Worm (Caenorhabditis elegans) whole organism, young adult: Measurements from ENCODE around the gene srz-102.

Experiments used
- B0035.1 ChIP-seq: sonication (generic microtip); optimal IDR thresholded peaks from 2 replicates; lab custom pipeline; 2016; ENCODE audit warnings: missing genetic modification characterization, mild to moderate bottlenecking, missing compliant biosample characterization, missing genotype, missing genetic modification reagents
- B0261.1 ChIP-seq: sonication (generic microtip); optimal IDR thresholded peaks from 2 replicates; lab custom pipeline; 2016; ENCODE audit warnings: mild to moderate bottlenecking, missing genetic modification characterization, moderate library complexity, missing compliant biosample characterization
- D2030.7 ChIP-seq: fragments of 200-800 bp; sonication (Bioruptor generic); IDR thresholded peaks from 2 replicates; pipeline ENCODE4 v1.3.6; 2022; ENCODE audit warnings: missing genetic modification reagents, missing genetic modification characterization, missing compliant biosample characterization
- F22D6.2 ChIP-seq: sonication (generic microtip); optimal IDR thresholded peaks from 2 replicates; lab custom pipeline; 2016; ENCODE audit warnings: mild to moderate bottlenecking, missing genetic modification characterization, missing compliant biosample characterization
- F49E8.2 ChIP-seq: sonication (generic microtip); optimal IDR thresholded peaks from 3 replicates; lab custom pipeline; 2017; ENCODE audit warnings: missing genetic modification characterization, mild to moderate bottlenecking, missing compliant biosample characterization, antibody characterized with exemption, moderate library complexity; ENCODE audit not compliant: insufficient read depth
- F57A8.1 ChIP-seq: fragments of 200-800 bp; sonication (Bioruptor generic); optimal IDR thresholded peaks from 2 replicates; lab custom pipeline; 2018; ENCODE audit warnings: mild to moderate bottlenecking, missing genetic modification characterization, moderate library complexity, missing compliant biosample characterization
- Y53F4B.3 ChIP-seq: fragments of 200-800 bp; sonication (Bioruptor generic); IDR thresholded peaks from 2 replicates; pipeline ENCODE4 v1.3.6; 2022; ENCODE audit warnings: missing genetic modification reagents, missing genetic modification characterization, missing compliant biosample characterization
- Y53G8AR.9 ChIP-seq: fragments of 200-800 bp; sonication (Bioruptor generic); conservative IDR thresholded peaks from 2 replicates; pipeline ENCODE4 v1.3.6; 2022; ENCODE audit warnings: missing genetic modification reagents, missing genetic modification characterization, missing compliant biosample characterization
- Y56A3A.18 ChIP-seq: fragments of 200-800 bp; sonication (Bioruptor generic); IDR thresholded peaks from 2 replicates; pipeline ENCODE4 v1.3.6; 2022; ENCODE audit warnings: missing genetic modification reagents, missing genetic modification characterization, missing compliant biosample characterization
- Y79H2A.3 ChIP-seq: fragments of 200-800 bp; sonication (Bioruptor generic); conservative IDR thresholded peaks from 2 replicates; pipeline ENCODE4 v1.3.6; 2022; ENCODE audit warnings: missing genetic modification reagents, missing genetic modification characterization, missing compliant biosample characterization
- bed-2 ChIP-seq: fragments of 200-800 bp; sonication (Bioruptor generic); IDR thresholded peaks from 2 replicates; pipeline ENCODE4 v1.3.6; 2022; ENCODE audit warnings: missing genetic modification reagents, missing genetic modification characterization, missing compliant biosample characterization
- cebp-1 ChIP-seq, 2 experiments: fragments of 200-800 bp in 1 of 2; sonication (Bioruptor generic) in 1 of 2; sonication (generic microtip) in 1 of 2; IDR thresholded peaks in 1 of 2; optimal IDR thresholded peaks in 1 of 2; 2 replicates each; pipeline versions ENCODE4 v1.3.6 to Lab custom; 2017 to 2022; ENCODE audit warnings: missing compliant biosample characterization in 2 of 2, missing genetic modification characterization in 2 of 2, mild to moderate bottlenecking in 1 of 2, missing genetic modification reagents in 1 of 2, moderate library complexity in 1 of 2
- cebp-2 ChIP-seq: fragments of 200-800 bp; sonication (Bioruptor generic); IDR thresholded peaks from 2 replicates; pipeline ENCODE4 v1.3.6; 2022; ENCODE audit warnings: missing genetic modification characterization, missing compliant biosample characterization
- ceh-58 ChIP-seq: fragments of 200-800 bp; sonication (Bioruptor generic); IDR thresholded peaks from 2 replicates; pipeline ENCODE4 v1.3.6; 2022; ENCODE audit warnings: missing genetic modification characterization, missing compliant biosample characterization
- dox-1 ChIP-seq: fragments of 200-800 bp; sonication (Bioruptor generic); IDR thresholded peaks from 2 replicates; pipeline ENCODE4 v1.3.6; 2022; ENCODE audit warnings: missing genetic modification reagents, missing genetic modification characterization, missing compliant biosample characterization
- dpl-1 ChIP-seq: fragments of 150-350 bp; optimal IDR thresholded peaks from 2 replicates; lab custom pipeline; 2014; ENCODE audit warnings: missing biosample characterization, missing genetic modification reagents, missing genetic modification characterization
- efl-1 ChIP-seq: fragments of 150-350 bp; optimal IDR thresholded peaks from 2 replicates; lab custom pipeline; 2014; ENCODE audit warnings: missing biosample characterization, missing genetic modification reagents, missing genetic modification characterization
- egl-18 ChIP-seq: fragments of 200-800 bp; sonication (Bioruptor generic); IDR thresholded peaks from 2 replicates; pipeline ENCODE4 v1.3.6; 2022; ENCODE audit warnings: missing genetic modification reagents, missing genetic modification characterization, missing compliant biosample characterization
- ekl-4 ChIP-seq: fragments of 200-800 bp; sonication (Bioruptor generic); IDR thresholded peaks from 2 replicates; pipeline ENCODE4 v1.3.6; 2022; ENCODE audit warnings: missing genetic modification reagents, missing genetic modification characterization, missing compliant biosample characterization
- him-1 ChIP-seq: sonication (generic microtip); optimal IDR thresholded peaks from 2 replicates; lab custom pipeline; 2016; ENCODE audit warnings: missing genotype, missing genetic modification reagents, missing genetic modification characterization, missing compliant biosample characterization
- hmg-1.2 ChIP-seq: fragments of 200-800 bp; sonication (Bioruptor generic); IDR thresholded peaks from 2 replicates; pipeline ENCODE4 v1.3.6; 2022; ENCODE audit warnings: missing genetic modification reagents, missing genetic modification characterization, missing compliant biosample characterization
- hmg-20 ChIP-seq: fragments of 200-800 bp; sonication (Bioruptor generic); IDR thresholded peaks from 2 replicates; pipeline ENCODE4 v1.3.6; 2022; ENCODE audit warnings: missing genetic modification reagents, missing genetic modification characterization, missing compliant biosample characterization
- hsf-1 ChIP-seq: fragments of 200-800 bp; sonication (Bioruptor generic); IDR thresholded peaks from 2 replicates; pipeline ENCODE4 v1.3.6; 2022; ENCODE audit warnings: missing genetic modification reagents, missing genetic modification characterization, missing compliant biosample characterization
- lag-1 ChIP-seq: fragments of 200-800 bp; sonication (Bioruptor generic); IDR thresholded peaks from 2 replicates; pipeline ENCODE4 v1.3.6; 2022; ENCODE audit warnings: missing genetic modification reagents, missing genetic modification characterization, missing compliant biosample characterization
- let-526 ChIP-seq: fragments of 200-800 bp; sonication (Bioruptor generic); IDR thresholded peaks from 2 replicates; pipeline ENCODE4 v1.3.6; 2022; ENCODE audit warnings: missing genetic modification reagents, missing genetic modification characterization, missing compliant biosample characterization
- lin-40 ChIP-seq: sonication (generic microtip); optimal IDR thresholded peaks from 2 replicates; lab custom pipeline; 2016; ENCODE audit warnings: missing genetic modification characterization, mild to moderate bottlenecking, missing compliant biosample characterization, missing genotype, missing genetic modification reagents
- madf-10 ChIP-seq: sonication (generic microtip); optimal IDR thresholded peaks from 2 replicates; lab custom pipeline; 2016; ENCODE audit warnings: mild to moderate bottlenecking, missing genetic modification characterization, missing compliant biosample characterization
- mcd-1 ChIP-seq: fragments of 200-800 bp; sonication (Bioruptor generic); IDR thresholded peaks from 2 replicates; pipeline ENCODE4 v1.3.6; 2022; ENCODE audit warnings: missing genetic modification reagents, missing genetic modification characterization, missing compliant biosample characterization
- mes-4 ChIP-seq: sonication (generic microtip); optimal IDR thresholded peaks from 2 replicates; lab custom pipeline; 2016; ENCODE audit warnings: missing genotype, missing genetic modification characterization, missing compliant biosample characterization
- nhr-27 ChIP-seq: fragments of 200-800 bp; sonication (Bioruptor generic); optimal IDR thresholded peaks from 2 replicates; lab custom pipeline; 2018; ENCODE audit warnings: mild to moderate bottlenecking, missing genetic modification characterization, moderate library complexity, missing compliant biosample characterization
- nhr-90 ChIP-seq: sonication (generic microtip); optimal IDR thresholded peaks from 2 replicates; lab custom pipeline; 2016; ENCODE audit warnings: missing genotype, mild to moderate bottlenecking, missing genetic modification characterization, missing compliant biosample characterization
- pbrm-1 ChIP-seq: fragments of 200-800 bp; sonication (Bioruptor generic); IDR thresholded peaks from 2 replicates; pipeline ENCODE4 v1.3.6; 2022; ENCODE audit warnings: missing genetic modification reagents, missing genetic modification characterization, missing compliant biosample characterization
- rcor-1 ChIP-seq: fragments of 200-800 bp; sonication (Bioruptor generic); IDR thresholded peaks from 2 replicates; pipeline ENCODE4 v1.3.6; 2022; ENCODE audit warnings: missing genetic modification reagents, missing genetic modification characterization, missing compliant biosample characterization
- rpc-1 ChIP-seq, 2 experiments: fragments of 150-350 bp in 1 of 2; sonication (generic microtip) in 1 of 2; optimal IDR thresholded peaks; 2 replicates each; lab custom pipeline; 2014 to 2018; ENCODE audit warnings: missing biosample characterization in 1 of 2, missing genetic modification characterization in 1 of 2, missing genetic modification reagents in 1 of 2, missing genotype in 1 of 2
- sea-2 ChIP-seq: fragments of 200-800 bp; sonication (Bioruptor generic); IDR thresholded peaks from 2 replicates; pipeline ENCODE4 v1.3.6; 2022; ENCODE audit warnings: missing genetic modification characterization, missing compliant biosample characterization
- snpc-4 ChIP-seq, 5 experiments: fragments of 150-350 bp in 1 of 5; sonication (generic microtip) in 4 of 5; optimal IDR thresholded peaks; 2 replicates each; lab custom pipeline; 2014 to 2018; ENCODE audit warnings: missing genetic modification characterization in 5 of 5, missing biosample characterization in 3 of 5, antibody characterized with exemption in 2 of 5, mild to moderate bottlenecking in 2 of 5, missing compliant biosample characterization in 2 of 5, missing genotype in 2 of 5, moderate library complexity in 2 of 5, missing genetic modification reagents in 1 of 5
- somi-1 ChIP-seq: fragments of 200-800 bp; sonication (Bioruptor generic); optimal IDR thresholded peaks from 2 replicates; lab custom pipeline; 2018; ENCODE audit warnings: mild to moderate bottlenecking, missing genetic modification characterization, missing compliant biosample characterization
- tbp1 ChIP-seq: fragments of 200-800 bp; sonication (Bioruptor generic); optimal IDR thresholded peaks from 2 replicates; lab custom pipeline; 2018; ENCODE audit warnings: mild to moderate bottlenecking, missing genetic modification characterization, missing compliant biosample characterization
- tbx-9 ChIP-seq: sonication (generic microtip); optimal IDR thresholded peaks from 2 replicates; lab custom pipeline; 2016; ENCODE audit warnings: borderline replicate concordance, missing genetic modification characterization, inconsistent platforms, missing compliant biosample characterization
- unc-130 ChIP-seq: sonication (generic microtip); optimal IDR thresholded peaks from 2 replicates; lab custom pipeline; 2016; ENCODE audit warnings: missing genetic modification reagents, missing genetic modification characterization, missing compliant biosample characterization
- zfh-2 ChIP-seq: fragments of 200-800 bp; sonication (Bioruptor generic); conservative IDR thresholded peaks from 2 replicates; pipeline ENCODE4 v1.3.6; 2022; ENCODE audit warnings: missing genetic modification reagents, missing genetic modification characterization, missing compliant biosample characterization
- ztf-26 ChIP-seq: sonication (generic microtip); optimal IDR thresholded peaks from 2 replicates; lab custom pipeline; 2017; ENCODE audit warnings: missing genetic modification characterization, missing compliant biosample characterization

The srz-102 gene

DNA sequence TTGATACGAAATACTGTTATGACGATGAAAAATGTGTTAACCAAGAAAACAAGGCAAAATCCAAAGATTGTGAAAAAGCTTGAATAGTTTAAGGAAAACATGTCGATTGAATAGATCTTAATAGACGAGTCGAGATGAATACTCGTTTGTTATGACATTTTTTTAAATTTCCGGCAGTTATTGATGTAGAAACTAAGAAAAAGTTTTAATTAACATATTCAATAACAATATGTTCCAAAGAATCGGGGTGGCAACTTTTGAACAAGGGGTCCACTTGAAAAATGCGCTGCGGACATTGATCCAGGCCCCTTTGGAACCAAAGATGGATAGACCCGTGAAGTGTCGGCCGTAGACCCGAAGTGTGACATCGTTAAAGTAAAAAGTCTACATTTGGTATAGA, 16.1 kb upstream of the srz-102 start, which contains the start of gene str-61:
Gene str-61 (minus strand): TSS at position 101 of the 400 bp plus-strand sequence.
- TF ChIP-seq F49E8.2 (no peak), dpl-1 (GFP tag; lab: Kevin White, UChicago) (no peak), F22D6.2 (tag; lab: Kevin White, UChicago) (no peak), Y79H2A.3 (GFP tag; lab: Robert Waterston, UW) (no peak), efl-1 (no peak), cebp-1 (GFP tag; IDR thresholded peaks at IDR 0.05; lab: Robert Waterston, UW) (no peak), cebp-1 (tag; optimal IDR thresholded peaks at IDR 0.05; lab: Kevin White, UChicago) (no peak), mes-4 (no peak), dox-1 (GFP tag; lab: Robert Waterston, UW) (no peak), ceh-58 (GFP tag; lab: Robert Waterston, UW) (no peak), ekl-4 (GFP tag; lab: Robert Waterston, UW) (no peak), B0261.1 (tag; lab: Kevin White, UChicago) (no peak)

DNA sequence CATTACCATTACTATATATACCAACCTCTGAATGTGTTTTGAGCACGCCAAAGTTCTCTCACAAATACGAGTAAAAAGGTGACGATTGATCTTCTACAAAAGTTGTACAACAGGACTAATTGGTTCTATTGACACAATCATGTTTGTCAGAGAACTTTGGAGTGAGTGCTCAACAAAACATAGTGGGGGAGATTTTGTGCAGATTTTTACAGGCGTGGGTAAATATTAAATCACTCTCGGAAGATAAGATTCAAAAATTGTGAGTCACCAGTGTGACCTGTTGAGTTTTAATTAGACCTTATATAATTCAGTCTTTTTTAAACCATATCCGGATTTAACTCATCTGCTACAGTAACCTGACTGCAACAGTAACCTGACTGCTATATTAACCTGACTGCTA, 15.1 kb upstream of the srz-102 start, which contains the start of gene F14F8.8:
Gene F14F8.8 (minus strand): TSS at position 101 of the 400 bp plus-strand sequence.
- no peak for TF ChIP-seq rcor-1
- no peak for TF ChIP-seq snpc-4 (GFP tag; optimal IDR thresholded peaks at IDR 0.05; lab: Kevin White, UChicago)
- TF ChIP-seq snpc-4 (tag; optimal IDR thresholded peaks at IDR 0.05; lab: Kevin White, UChicago): no peak
- no peak for TF ChIP-seq D2030.7
- no peak for TF ChIP-seq hsf-1 (GFP tag; lab: Robert Waterston, UW)
- TF ChIP-seq lag-1 (GFP tag; lab: Robert Waterston, UW): no peak
- TF ChIP-seq cebp-2 (GFP tag; lab: Robert Waterston, UW): no peak
- TF ChIP-seq, all 124 proteins: peak for 0

DNA sequence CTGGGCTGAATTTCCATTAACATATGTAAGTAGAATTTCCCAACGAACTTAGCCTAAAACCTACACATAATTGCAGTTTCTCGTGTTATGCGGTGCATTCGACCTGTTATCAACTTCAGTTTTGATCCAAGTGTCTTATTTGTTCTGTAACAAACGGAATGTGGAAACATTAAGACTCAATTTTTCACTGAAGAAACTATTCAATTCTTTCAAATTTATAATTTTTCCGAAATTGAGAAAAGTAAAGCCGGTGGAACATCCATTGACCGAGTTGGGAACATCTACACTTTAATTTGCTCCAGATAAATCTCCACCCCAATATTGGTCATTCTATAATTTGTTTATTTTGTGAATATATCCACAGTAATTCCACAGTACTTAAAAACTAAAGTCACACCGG, 12.9 kb upstream of the srz-102 start:
- TF ChIP-seq sea-2 (GFP tag; lab: Robert Waterston, UW) (no peak), pbrm-1 (GFP tag; lab: Robert Waterston, UW) (no peak), B0035.1 (tag; lab: Kevin White, UChicago) (no peak), mes-4 (no peak), nhr-90 (tag; lab: Kevin White, UChicago) (no peak), F57A8.1 (GFP tag; lab: Kevin White, UChicago) (no peak), D2030.7 (no peak), rpc-1 (optimal IDR thresholded peaks at IDR 0.05; lab: Kevin White, UChicago) (no peak), rpc-1 (tag; optimal IDR thresholded peaks at IDR 0.05; lab: Kevin White, UChicago) (no peak), Y56A3A.18 (no peak), him-1 (tag; lab: Kevin White, UChicago) (no peak), somi-1 (GFP tag; lab: Kevin White, UChicago) (no peak), hmg-20 (no peak), nhr-27 (tag; lab: Kevin White, UChicago) (no peak), madf-10 (no peak), mcd-1 (no peak), ztf-26 (tag; lab: Kevin White, UChicago) (no peak), tbp1 (GFP tag; lab: Kevin White, UChicago) (no peak), Y53G8AR.9 (GFP tag; lab: Robert Waterston, UW) (no peak)

DNA sequence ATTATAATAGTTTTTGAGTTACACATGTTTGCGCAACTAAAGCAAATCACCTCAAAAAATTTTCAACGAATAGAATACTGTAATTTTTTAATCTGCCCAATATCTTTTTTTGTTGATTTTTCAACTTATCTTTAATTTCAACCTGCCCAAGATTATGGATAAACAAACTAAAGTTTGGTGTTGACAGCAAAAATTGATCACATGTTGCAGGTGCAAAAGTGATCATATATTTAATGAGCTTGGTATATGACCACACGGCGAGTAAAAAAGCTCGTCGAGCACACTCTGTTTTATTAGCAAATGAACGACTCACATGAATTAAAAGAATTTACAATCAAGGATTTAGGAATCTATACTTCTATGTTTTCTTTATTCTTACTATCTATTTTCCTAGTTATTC, 11.8 kb upstream of the srz-102 start, which contains the start of gene srz-1:
Gene srz-1 (plus strand): TSS at position 301 of the 400 bp plus-strand sequence.
- TF ChIP-seq egl-18 (no peak), zfh-2 (GFP tag; lab: Robert Waterston, UW) (no peak), Y53F4B.3 (GFP tag; lab: Robert Waterston, UW) (no peak), hmg-1.2 (no peak), hsf-1 (GFP tag; lab: Robert Waterston, UW) (no peak), tbx-9 (tag; lab: Kevin White, UChicago) (no peak), F57A8.1 (GFP tag; lab: Kevin White, UChicago) (no peak), somi-1 (GFP tag; lab: Kevin White, UChicago) (no peak), bed-2 (GFP tag; lab: Robert Waterston, UW) (no peak), unc-130 (GFP tag; lab: Kevin White, UChicago) (no peak), Y56A3A.18 (no peak), let-526 (no peak), D2030.7 (no peak), lin-40 (tag; lab: Kevin White, UChicago) (no peak)
